Worm (Caenorhabditis elegans) whole organism, mixed stage, embryonic: ENCODE measurements around the gene grd-7.
A peak's percentile ranks its signal among the peaks of the same experiment; 100 is the strongest.

Source experiments
- bed-3 ChIP-seq: fragments of 200-800 bp; sonication (Bioruptor generic); optimal IDR thresholded peaks from 3 replicates; lab custom pipeline; 2018; ENCODE audit warnings: mild to moderate bottlenecking, missing genetic modification characterization, moderate library complexity, missing compliant biosample characterization
- blmp-1 ChIP-seq: fragments of 150-350 bp; optimal IDR thresholded peaks from 2 replicates; lab custom pipeline; 2014; ENCODE audit warnings: missing biosample characterization, missing genetic modification characterization
- ceh-39 ChIP-seq: fragments of 150-350 bp; optimal IDR thresholded peaks from 2 replicates; lab custom pipeline; 2014; ENCODE audit warnings: missing biosample characterization, missing genetic modification characterization
- ceh-43 ChIP-seq: fragments of 200-800 bp; sonication (Bioruptor generic); optimal IDR thresholded peaks from 2 replicates; lab custom pipeline; 2018; ENCODE audit warnings: mild to moderate bottlenecking, missing genetic modification characterization, moderate library complexity, missing compliant biosample characterization
- ceh-83 ChIP-seq: fragments of 200-800 bp; sonication (Bioruptor generic); optimal IDR thresholded peaks from 2 replicates; lab custom pipeline; 2018; ENCODE audit warnings: mild to moderate bottlenecking, missing genetic modification characterization, missing compliant biosample characterization
- ces-1 ChIP-seq: fragments of 150-350 bp; optimal IDR thresholded peaks from 2 replicates; lab custom pipeline; 2014; ENCODE audit warnings: missing biosample characterization, missing genetic modification reagents, missing genetic modification characterization
- drap-1 ChIP-seq: fragments of 200-800 bp; sonication (Bioruptor generic); optimal IDR thresholded peaks from 3 replicates; lab custom pipeline; 2018; ENCODE audit warnings: mild to moderate bottlenecking, missing genetic modification characterization, missing compliant biosample characterization
- elt-1 ChIP-seq: sonication (generic microtip); optimal IDR thresholded peaks from 2 replicates; lab custom pipeline; 2017; ENCODE audit warnings: missing genetic modification characterization, mild to moderate bottlenecking, missing compliant biosample characterization, antibody characterized with exemption, moderate library complexity, borderline replicate concordance; ENCODE audit not compliant: insufficient read depth
- elt-3 ChIP-seq: fragments of 150-350 bp; optimal IDR thresholded peaks from 2 replicates; lab custom pipeline; 2014; ENCODE audit warnings: missing biosample characterization, missing genetic modification characterization
- flh-1 ChIP-seq: fragments of 200-800 bp; sonication (Bioruptor generic); optimal IDR thresholded peaks from 2 replicates; lab custom pipeline; 2018; ENCODE audit warnings: mild to moderate bottlenecking, missing genetic modification characterization, moderate library complexity, missing compliant biosample characterization
- ham-2 ChIP-seq: fragments of 200-800 bp; sonication (Bioruptor generic); optimal IDR thresholded peaks from 2 replicates; lab custom pipeline; 2018; ENCODE audit warnings: mild to moderate bottlenecking, missing genetic modification characterization, missing compliant biosample characterization
- hlh-1 ChIP-seq: fragments of 150-350 bp; optimal IDR thresholded peaks from 2 replicates; lab custom pipeline; 2014; ENCODE audit warnings: missing biosample characterization, missing genetic modification reagents, missing genetic modification characterization
- lin-13 ChIP-seq: fragments of 150-350 bp; optimal IDR thresholded peaks from 2 replicates; lab custom pipeline; 2014; ENCODE audit warnings: missing biosample characterization, missing genetic modification characterization
- lin-32 ChIP-seq: fragments of 200-800 bp; sonication (Bioruptor generic); optimal IDR thresholded peaks from 2 replicates; lab custom pipeline; 2018; ENCODE audit warnings: mild to moderate bottlenecking, missing genetic modification characterization, missing compliant biosample characterization
- lsy-2 ChIP-seq: fragments of 150-350 bp; optimal IDR thresholded peaks from 2 replicates; lab custom pipeline; 2014; ENCODE audit warnings: missing biosample characterization, missing genetic modification characterization
- mab-5 ChIP-seq: fragments of 150-350 bp; optimal IDR thresholded peaks from 2 replicates; lab custom pipeline; 2014; ENCODE audit warnings: missing biosample characterization, missing genetic modification characterization
- mep-1 ChIP-seq: fragments of 150-350 bp; optimal IDR thresholded peaks from 2 replicates; lab custom pipeline; 2017; ENCODE audit warnings: missing biosample characterization, missing genetic modification reagents, missing genetic modification characterization, inconsistent platforms
- mls-2 ChIP-seq: sonication (generic microtip); optimal IDR thresholded peaks from 2 replicates; lab custom pipeline; 2016; ENCODE audit warnings: mild to moderate bottlenecking, missing genetic modification characterization, moderate library complexity, missing compliant biosample characterization
- nhr-12 ChIP-seq: fragments of 150-350 bp; optimal IDR thresholded peaks from 2 replicates; lab custom pipeline; 2014; ENCODE audit warnings: missing biosample characterization, missing genetic modification characterization
- nhr-237 ChIP-seq: fragments of 150-350 bp; optimal IDR thresholded peaks from 2 replicates; lab custom pipeline; 2014; ENCODE audit warnings: missing biosample characterization, missing genetic modification characterization
- nhr-28 ChIP-seq: fragments of 150-350 bp; optimal IDR thresholded peaks from 2 replicates; lab custom pipeline; 2014; ENCODE audit warnings: missing biosample characterization, missing genetic modification characterization
- nhr-76 ChIP-seq: sonication (generic microtip); optimal IDR thresholded peaks from 2 replicates; lab custom pipeline; 2017; ENCODE audit warnings: missing biosample characterization, missing genetic modification characterization
- pha-4 ChIP-seq: fragments of 150-350 bp; optimal IDR thresholded peaks from 2 replicates; lab custom pipeline; 2018; ENCODE audit warnings: missing biosample characterization, missing genetic modification reagents, missing genetic modification characterization
- sem-2 ChIP-seq: fragments of 200-800 bp; sonication (Bioruptor generic); optimal IDR thresholded peaks from 2 replicates; lab custom pipeline; 2018; ENCODE audit warnings: mild to moderate bottlenecking, missing genetic modification characterization, missing compliant biosample characterization
- snpc-4 ChIP-seq: fragments of 150-350 bp; optimal IDR thresholded peaks from 2 replicates; lab custom pipeline; 2014; ENCODE audit warnings: missing biosample characterization, missing genetic modification characterization
- sptf-1 ChIP-seq: sonication (generic microtip); optimal IDR thresholded peaks from 2 replicates; lab custom pipeline; 2017; ENCODE audit warnings: mild to moderate bottlenecking, missing genetic modification characterization, moderate library complexity, missing compliant biosample characterization
- tbx-8 ChIP-seq: fragments of 200-800 bp; sonication (Bioruptor generic); optimal IDR thresholded peaks from 2 replicates; lab custom pipeline; 2018; ENCODE audit warnings: mild to moderate bottlenecking, missing genetic modification characterization, moderate library complexity, missing compliant biosample characterization
- unc-120 ChIP-seq: sonication (generic microtip); optimal IDR thresholded peaks from 2 replicates; lab custom pipeline; 2017; ENCODE audit warnings: missing genetic modification characterization, missing compliant biosample characterization; ENCODE audit not compliant: poor library complexity, severe bottlenecking
- unc-39 ChIP-seq: fragments of 150-350 bp; optimal IDR thresholded peaks from 2 replicates; lab custom pipeline; 2014; ENCODE audit warnings: missing biosample characterization, missing genetic modification characterization
- unc-62 ChIP-seq: fragments of 150-350 bp; optimal IDR thresholded peaks from 2 replicates; lab custom pipeline; 2014; ENCODE audit warnings: missing biosample characterization, missing genetic modification reagents, missing genetic modification characterization
- zip-8 ChIP-seq: fragments of 150-350 bp; optimal IDR thresholded peaks from 2 replicates; lab custom pipeline; 2014; ENCODE audit warnings: missing biosample characterization, missing genetic modification characterization
- ztf-11 ChIP-seq: fragments of 150-350 bp; optimal IDR thresholded peaks from 2 replicates; lab custom pipeline; 2014; ENCODE audit warnings: missing biosample characterization, missing genetic modification characterization

grd-7 gene

ce11 chrX:7305520-7306186 is 36.4 kb upstream of the grd-7 start, which contains the start of gene sur-5:
TSS of gene sur-5 (minus strand) at chrX:7305570.
- TF ChIP-seq ztf-11 (tag; lab: Kevin White, UChicago) (no peak), hlh-1 (peak; percentile 45), mab-5 (no peak), elt-1 (tag; lab: Kevin White, UChicago) (peak; percentile 59), flh-1 (GFP tag; lab: Kevin White, UChicago) (no peak), lin-13 (tag; lab: Kevin White, UChicago) (no peak), bed-3 (GFP tag; lab: Kevin White, UChicago) (no peak), elt-3 (tag; lab: Kevin White, UChicago) (peak; percentile 52)
- TF ChIP-seq, all 35 proteins: peak for 3

ce11 chrX:7303115-7303514 is 33.8 kb upstream of the grd-7 start:
- TF ChIP-seq unc-39 (no peak), blmp-1 (tag; lab: Kevin White, UChicago) (no peak), mep-1 (tag; lab: Kevin White, UChicago) (no peak), lin-32 (GFP tag; lab: Kevin White, UChicago) (no peak), snpc-4 (tag; lab: Kevin White, UChicago) (no peak), sem-2 (GFP tag; lab: Kevin White, UChicago) (no peak), tbx-8 (GFP tag; lab: Kevin White, UChicago) (no peak), unc-120 (tag; lab: Kevin White, UChicago) (no peak), nhr-76 (tag; lab: Kevin White, UChicago) (no peak), ces-1 (GFP tag; lab: Kevin White, UChicago) (no peak), unc-62 (GFP tag; lab: Kevin White, UChicago) (no peak), drap-1 (GFP tag; lab: Kevin White, UChicago) (no peak), bed-3 (GFP tag; lab: Kevin White, UChicago) (no peak), lsy-2 (tag; lab: Kevin White, UChicago) (no peak), ham-2 (GFP tag; lab: Kevin White, UChicago) (no peak), nhr-237 (tag; lab: Kevin White, UChicago) (no peak), nhr-12 (no peak), hlh-1 (no peak), mls-2 (no peak), zip-8 (no peak)
- TF ChIP-seq, all 35 proteins: peak for 0

ce11 chrX:7298652-7299051 is 29.4 kb upstream of the grd-7 start, which contains the start of gene K03A1.4:
TSS of gene K03A1.4 (minus strand) at chrX:7298752.
- no peak for TF ChIP-seq sptf-1 (tag; lab: Kevin White, UChicago)
- TF ChIP-seq unc-39, result no peak
- no peak for TF ChIP-seq lin-13 (tag; lab: Kevin White, UChicago)
- no peak for TF ChIP-seq mep-1 (tag; lab: Kevin White, UChicago)
- no peak for TF ChIP-seq blmp-1 (tag; lab: Kevin White, UChicago)
- TF ChIP-seq mls-2, result no peak
- no peak for TF ChIP-seq lin-32 (GFP tag; lab: Kevin White, UChicago)
- TF ChIP-seq hlh-1, result no peak
- TF ChIP-seq ces-1 (GFP tag; lab: Kevin White, UChicago), result no peak
- no peak for TF ChIP-seq nhr-28
- no peak for TF ChIP-seq tbx-8 (GFP tag; lab: Kevin White, UChicago)
- TF ChIP-seq mab-5, result no peak
- TF ChIP-seq snpc-4 (tag; lab: Kevin White, UChicago), result no peak
- TF ChIP-seq ceh-43 (GFP tag; lab: Kevin White, UChicago), result no peak
- TF ChIP-seq, all 35 proteins: peak for 0

- no peak for TF ChIP-seq blmp-1 (tag; lab: Kevin White, UChicago)
- TF ChIP-seq ceh-43 (GFP tag; lab: Kevin White, UChicago), result no peak
- no peak for TF ChIP-seq tbx-8 (GFP tag; lab: Kevin White, UChicago)
Measured at ce11 chrX:7296310-7296709, 27.0 kb upstream of the grd-7 start.

ce11 chrX:7291810-7292209 is 22.5 kb upstream of the grd-7 start, which contains the start of gene lron-7:
TSS of gene lron-7 (plus strand) at chrX:7292132.
- TF ChIP-seq nhr-12 (no peak), unc-62 (GFP tag; lab: Kevin White, UChicago) (no peak), mls-2 (no peak), ceh-39 (no peak), flh-1 (GFP tag; lab: Kevin White, UChicago) (no peak), ceh-43 (GFP tag; lab: Kevin White, UChicago) (no peak), ceh-83 (GFP tag; lab: Kevin White, UChicago) (no peak), unc-39 (no peak), lsy-2 (tag; lab: Kevin White, UChicago) (no peak), ces-1 (GFP tag; lab: Kevin White, UChicago) (no peak), pha-4 (no peak), nhr-28 (no peak), drap-1 (GFP tag; lab: Kevin White, UChicago) (no peak), mep-1 (tag; lab: Kevin White, UChicago) (no peak), tbx-8 (GFP tag; lab: Kevin White, UChicago) (no peak), unc-120 (tag; lab: Kevin White, UChicago) (no peak), elt-1 (tag; lab: Kevin White, UChicago) (no peak)
- TF ChIP-seq, all 35 proteins: peak for 0
